Fruit fly (Drosophila melanogaster): ENCODE measurements around the gene Cf2.

Gene Cf2

DNA sequence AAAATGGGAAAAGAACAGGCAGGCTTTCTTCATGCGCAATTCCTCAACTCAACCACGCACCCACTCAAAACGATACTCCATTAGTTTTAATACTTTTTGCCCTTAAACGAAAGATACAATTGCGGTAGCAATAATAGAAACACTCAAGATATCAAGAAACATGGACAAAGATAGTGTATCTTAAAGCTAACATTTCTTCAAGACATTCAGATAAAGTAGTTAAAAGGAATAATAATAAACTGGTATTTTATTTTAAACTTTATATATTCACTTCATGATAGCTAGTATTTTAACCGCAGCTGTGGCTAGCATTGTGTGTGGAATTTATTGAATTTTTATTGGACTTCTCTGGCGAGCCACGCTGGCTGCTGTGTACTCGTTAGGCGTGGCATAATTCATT lies 26.8 kb downstream of the Cf2 start (continued):
- TF ChIP-seq Kr (GFP tag; optimal IDR thresholded peaks at IDR 0.05) (no peak), dmrt11E (tag; optimal IDR thresholded peaks at IDR 0.05) (peak; percentile 66), ssp (GFP tag; IDR thresholded peaks at IDR 0.05) (no peak), ATbp (GFP tag; optimal IDR thresholded peaks at IDR 0.05) (peak; percentile 63), Dp (GFP tag; optimal IDR thresholded peaks at IDR 0.05) (no peak), Ptx1 (GFP tag; IDR thresholded peaks at IDR 0.05) (peak; percentile 53), Mad (GFP tag; optimal IDR thresholded peaks at IDR 0.05) (no peak), jumu (GFP tag; optimal IDR thresholded peaks at IDR 0.05) (no peak), CG6813 (GFP tag; optimal IDR thresholded peaks at IDR 0.05) (peak; percentile 68), CG15011 (GFP tag; optimal IDR thresholded peaks at IDR 0.05) (peak; percentile 45), MTF-1 (GFP tag; optimal IDR thresholded peaks at IDR 0.05; ENCODE audit: borderline replicate concordance) (no peak), zen (tag; optimal IDR thresholded peaks at IDR 0.05) (peak; percentile 65), CG15479 (GFP tag; optimal IDR thresholded peaks at IDR 0.05) (no peak), Fer1 (GFP tag; optimal IDR thresholded peaks at IDR 0.05) (peak; percentile 76), gcm2 (GFP tag; optimal IDR thresholded peaks at IDR 0.05) (no peak), cad (GFP tag; optimal IDR thresholded peaks at IDR 0.05) (no peak), dati (GFP tag; IDR thresholded peaks at IDR 0.05) (no peak), gsb-n (tag; optimal IDR thresholded peaks at IDR 0.05) (peak; percentile 59), onecut (GFP tag; IDR thresholded peaks at IDR 0.05) (peak; percentile 56), HmgD (GFP tag; optimal IDR thresholded peaks at IDR 0.05) (no peak), CG11456 (GFP tag; IDR thresholded peaks at IDR 0.05) (no peak), scrt (GFP tag; optimal IDR thresholded peaks at IDR 0.05) (peak; percentile 62), grn (GFP tag; optimal IDR thresholded peaks at IDR 0.05) (no peak), H2.0 (GFP tag; IDR thresholded peaks at IDR 0.05) (peak; percentile 4; the same call in 1 of the 2 replicates), CG11696 (GFP tag; IDR thresholded peaks at IDR 0.05) (peak; percentile 87), CG17612 (GFP tag; IDR thresholded peaks at IDR 0.05) (no peak), Gug (GFP tag; IDR thresholded peaks at IDR 0.05) (0 out of 4 replicates have a peak, but pooled peaks have one; percentile 13), Rx (GFP tag; IDR thresholded peaks at IDR 0.05) (0 out of 2 replicates have a peak, but pooled peaks have one; percentile 24), CG6683 (GFP tag; optimal IDR thresholded peaks at IDR 0.05) (peak; percentile 52), CG13287 (GFP tag; IDR thresholded peaks at IDR 0.05; ENCODE audit: partially characterized antibody) (no peak), Meics (GFP tag; optimal IDR thresholded peaks at IDR 0.05) (peak; percentile 66), Abd-B (GFP tag; optimal IDR thresholded peaks at IDR 0.05) (peak; percentile 33), CG11247 (GFP tag; IDR thresholded peaks at IDR 0.05) (no peak), CG6254 (GFP tag; optimal IDR thresholded peaks at IDR 0.05) (peak; percentile 50), fru (optimal IDR thresholded peaks at IDR 0.05) (no peak), CG15696 (tag; optimal IDR thresholded peaks at IDR 0.05) (peak; percentile 33), CG3838 (GFP tag; optimal IDR thresholded peaks at IDR 0.05) (no peak), CG7556 (GFP tag; optimal IDR thresholded peaks at IDR 0.05) (peak; percentile 74), Doc3 (GFP tag; IDR thresholded peaks at IDR 0.05; ENCODE audit: partially characterized antibody) (no peak), chif (GFP tag; optimal IDR thresholded peaks at IDR 0.05) (peak; percentile 7 to 48), Med (GFP tag) (peak; percentile 71), CG7839 (tag; optimal IDR thresholded peaks at IDR 0.05) (peak; percentile 78), CG2875 (GFP tag; optimal IDR thresholded peaks at IDR 0.05) (peak; percentile 32), CG18011 (GFP tag; optimal IDR thresholded peaks at IDR 0.05) (no peak), CG3065 (GFP tag; optimal IDR thresholded peaks at IDR 0.05) (no peak), CG10321 (GFP tag; IDR thresholded peaks at IDR 0.05) (no peak), vvl (GFP tag; IDR thresholded peaks at IDR 0.05) (peak; percentile 70), CG30020 (tag; optimal IDR thresholded peaks at IDR 0.05) (no peak), CG15269 (tag; optimal IDR thresholded peaks at IDR 0.05) (peak; percentile 71), zfh1 (GFP tag; IDR thresholded peaks at IDR 0.05) (peak; percentile 44; the same call in 1 of the 3 replicates), pros (GFP tag; optimal IDR thresholded peaks at IDR 0.05) (no peak)
